Worm (Caenorhabditis elegans): ENCODE results near the gene srh-119.

DNA sequence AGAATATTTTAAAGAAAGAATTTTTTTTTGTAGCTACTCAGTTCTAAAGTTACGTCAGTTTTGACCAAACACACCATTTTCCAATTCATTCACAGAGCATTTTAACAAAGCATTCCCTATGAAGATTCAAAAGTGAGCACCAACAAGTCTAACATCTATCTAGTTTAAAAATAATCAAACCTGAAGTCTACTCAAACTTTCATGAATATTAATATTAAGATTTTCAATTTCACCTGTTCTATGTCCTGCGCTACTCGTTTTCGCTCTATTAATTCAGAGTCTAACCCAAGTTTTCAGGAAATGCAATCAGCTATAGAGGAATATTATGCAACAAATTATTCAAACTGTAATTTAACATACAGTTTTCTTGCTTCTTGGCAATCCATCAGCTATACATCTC lies at the start of gene srh-119:
- TF ChIP-seq him-1 (tag; optimal IDR thresholded peaks at IDR 0.05) (no peak), dao-5 (tag; optimal IDR thresholded peaks at IDR 0.05) (no peak), W03F9.2 (tag; optimal IDR thresholded peaks at IDR 0.05) (no peak)
